Worm (Caenorhabditis elegans) whole organism, midembryonic: ENCODE measurements around the gene iff-1.

ENCODE experiments used
- T22C8.4 ChIP-seq: fragments of 200-800 bp; sonication (Bioruptor generic); IDR thresholded peaks from 2 replicates; pipeline ENCODE4 v1.3.6; 2022; ENCODE audit warnings: missing genetic modification characterization, missing compliant biosample characterization
- cog-1 ChIP-seq: sonication (generic microtip); optimal IDR thresholded peaks from 2 replicates; lab custom pipeline; 2016; ENCODE audit warnings: missing genetic modification characterization, missing compliant biosample characterization
- flt-1 ChIP-seq: fragments of 200-800 bp; sonication (Bioruptor generic); IDR thresholded peaks from 2 replicates; pipeline ENCODE4 v1.3.6; 2022; ENCODE audit warnings: missing genetic modification characterization, missing compliant biosample characterization
- klf-2 ChIP-seq: fragments of 200-800 bp; sonication (Bioruptor generic); conservative IDR thresholded peaks from 2 replicates; pipeline ENCODE4 v1.3.6; 2022; ENCODE audit warnings: missing genetic modification reagents, missing genetic modification characterization, missing compliant biosample characterization
- med-1 ChIP-seq: sonication (generic microtip); optimal IDR thresholded peaks from 2 replicates; lab custom pipeline; 2017; ENCODE audit warnings: missing genetic modification characterization, mild to moderate bottlenecking, missing compliant biosample characterization, antibody characterized with exemption, missing genetic modification reagents; ENCODE audit not compliant: insufficient read depth
- ref-1 ChIP-seq: fragments of 200-800 bp; sonication (Bioruptor generic); conservative IDR thresholded peaks from 2 replicates; pipeline ENCODE4 v1.3.6; 2022; ENCODE audit warnings: missing genetic modification reagents, missing genetic modification characterization, missing compliant biosample characterization
- tab-1 ChIP-seq: fragments of 200-800 bp; sonication (Bioruptor generic); IDR thresholded peaks from 2 replicates; pipeline ENCODE4 v1.3.6; 2022; ENCODE audit warnings: missing genetic modification characterization, missing compliant biosample characterization
- ztf-23 ChIP-seq: fragments of 200-800 bp; sonication (Bioruptor generic); IDR thresholded peaks from 2 replicates; pipeline ENCODE4 v1.3.6; 2022; ENCODE audit warnings: missing genetic modification reagents, missing genetic modification characterization, missing compliant biosample characterization
- ztf-29 ChIP-seq: fragments of 200-800 bp; sonication (Bioruptor generic); IDR thresholded peaks from 2 replicates; pipeline ENCODE4 v1.3.6; 2022; ENCODE audit warnings: missing genetic modification reagents, missing genetic modification characterization, missing compliant biosample characterization

DNA sequence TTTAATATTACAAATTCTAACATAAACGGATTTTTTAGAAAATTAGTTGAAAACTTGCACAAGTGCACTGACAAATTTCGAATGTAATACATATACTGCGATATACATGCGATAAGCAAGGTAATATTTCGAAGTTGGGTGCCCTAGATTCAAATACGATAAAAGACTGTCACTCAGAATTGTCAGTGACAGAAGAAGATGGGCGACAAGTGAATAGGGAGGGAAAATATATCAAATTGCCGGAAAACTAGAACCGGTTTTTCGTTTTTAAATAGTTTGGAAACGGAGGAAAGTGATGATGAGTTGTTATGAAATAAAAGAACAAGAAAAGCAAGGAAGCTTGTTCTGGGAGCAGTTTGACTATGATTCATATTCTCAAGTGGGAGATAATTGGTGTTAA lies 13.0 kb downstream of the iff-1 start:
- TF ChIP-seq klf-2 (GFP tag; lab: Robert Waterston, UW) (no peak), T22C8.4 (GFP tag; lab: Robert Waterston, UW) (no peak), ztf-29 (GFP tag; lab: Robert Waterston, UW) (no peak), flt-1 (GFP tag; lab: Robert Waterston, UW) (no peak), ztf-23 (GFP tag; lab: Robert Waterston, UW) (no peak), med-1 (GFP tag; lab: Kevin White, UChicago) (no peak), cog-1 (tag; lab: Kevin White, UChicago) (no peak), ref-1 (no peak), tab-1 (GFP tag; lab: Robert Waterston, UW) (no peak)
